Fruit fly (Drosophila melanogaster) whole organism, wandering third instar larva: ENCODE data around the gene CG7099.
A peak's percentile ranks its signal among the peaks of the same experiment; 100 is the strongest.

Experiments used
- Abd-B ChIP-seq: fragments of >200 bp; optimal IDR thresholded peaks from 2 replicates; lab custom pipeline; 2017; ENCODE audit warnings: missing biosample characterization, missing genetic modification characterization
- CG32264 ChIP-seq: fragments of 200-800 bp; sonication (Bioruptor generic); optimal IDR thresholded peaks from 2 replicates; lab custom pipeline; 2016; ENCODE audit warnings: missing biosample characterization, missing genetic modification characterization
- CG9705 ChIP-seq: fragments of 200-800 bp; sonication (Bioruptor generic); optimal IDR thresholded peaks from 2 replicates; lab custom pipeline; 2018; ENCODE audit warnings: missing biosample characterization, mild to moderate bottlenecking, missing genetic modification characterization
- CrebA ChIP-seq: fragments of 200-800 bp; sonication (Bioruptor generic); optimal IDR thresholded peaks from 2 replicates; lab custom pipeline; 2016; ENCODE audit warnings: missing biosample characterization, mild to moderate bottlenecking, missing genetic modification characterization, borderline replicate concordance
- Dfd ChIP-seq: fragments of >200 bp; optimal IDR thresholded peaks from 2 replicates; lab custom pipeline; 2017; ENCODE audit warnings: missing biosample characterization, missing genetic modification characterization
- Dif ChIP-seq: fragments of 200-275, 200-300 bp; sonication (Bioruptor generic); optimal IDR thresholded peaks from 2 replicates; lab custom pipeline; 2018; ENCODE audit warnings: missing biosample characterization, missing genetic modification characterization; ENCODE audit not compliant: partially characterized antibody
- GATAd ChIP-seq: sonication (Bioruptor generic); optimal IDR thresholded peaks from 2 replicates; lab custom pipeline; 2016; ENCODE audit warnings: missing biosample characterization, missing genetic modification characterization
- HLH106 ChIP-seq: fragments of 200-800 bp; optimal IDR thresholded peaks from 3 replicates; lab custom pipeline; 2019; ENCODE audit warnings: missing biosample characterization, mild to moderate bottlenecking, missing genetic modification characterization, moderate library complexity
- Hnf4 ChIP-seq: fragments of 200-800 bp; sonication (Bioruptor generic); optimal IDR thresholded peaks from 2 replicates; lab custom pipeline; 2016; ENCODE audit warnings: missing biosample characterization, mild to moderate bottlenecking, missing genetic modification characterization
- Hr78 ChIP-seq: fragments of >200 bp; optimal IDR thresholded peaks from 2 replicates; lab custom pipeline; 2017; ENCODE audit warnings: missing biosample characterization, missing genetic modification characterization
- Hr83 ChIP-seq: fragments of 200-300 bp; sonication (Bioruptor generic); optimal IDR thresholded peaks from 2 replicates; lab custom pipeline; 2016; ENCODE audit warnings: missing biosample characterization, mild to moderate bottlenecking, missing genetic modification characterization, moderate library complexity; ENCODE audit not compliant: poor library complexity, severe bottlenecking
- Jra ChIP-seq: sonication (Bioruptor generic); optimal IDR thresholded peaks from 2 replicates; lab custom pipeline; 2016; ENCODE audit warnings: missing biosample characterization, missing genetic modification characterization
- Mio ChIP-seq: sonication (Bioruptor generic); optimal IDR thresholded peaks from 2 replicates; lab custom pipeline; 2016; ENCODE audit warnings: missing biosample characterization, missing genetic modification characterization
- Myc ChIP-seq: fragments of >200 bp; optimal IDR thresholded peaks from 2 replicates; lab custom pipeline; 2017
- N ChIP-seq: fragments of >200 bp; optimal IDR thresholded peaks from 2 replicates; lab custom pipeline; 2018; ENCODE audit warnings: missing biosample characterization, missing external identifiers, missing genetic modification characterization
- OdsH ChIP-seq: fragments of 200-800 bp; sonication (Bioruptor generic); optimal IDR thresholded peaks from 2 replicates; lab custom pipeline; 2016; ENCODE audit warnings: missing biosample characterization, mild to moderate bottlenecking, missing genetic modification characterization
- Rel ChIP-seq, 2 experiments: fragments of 200-800 bp; sonication (Bioruptor generic) in 1 of 2; optimal IDR thresholded peaks; 2 replicates in 1 of 2; 3 replicates in 1 of 2; lab custom pipeline; 2016 to 2019; ENCODE audit warnings: mild to moderate bottlenecking in 2 of 2, missing biosample characterization in 2 of 2, missing genetic modification characterization in 2 of 2, moderate library complexity in 1 of 2
- Sp1 ChIP-seq: fragments of 200-800 bp; sonication (Bioruptor generic); optimal IDR thresholded peaks from 3 replicates; lab custom pipeline; 2019; ENCODE audit warnings: missing biosample characterization, mild to moderate bottlenecking, missing genetic modification characterization, moderate library complexity
- Vsx2 ChIP-seq: fragments of 200-300, 225-300 bp; sonication (Bioruptor generic); optimal IDR thresholded peaks from 2 replicates; lab custom pipeline; 2018; ENCODE audit warnings: missing biosample characterization, missing genetic modification characterization; ENCODE audit not compliant: partially characterized antibody
- br ChIP-seq: fragments of 200-800 bp; sonication (Bioruptor generic); optimal IDR thresholded peaks from 2 replicates; lab custom pipeline; 2016; ENCODE audit warnings: missing biosample characterization, missing genetic modification characterization
- brk ChIP-seq: fragments of 200-800 bp; sonication (Bioruptor generic); optimal IDR thresholded peaks from 2 replicates; lab custom pipeline; 2016; ENCODE audit warnings: missing biosample characterization, mild to moderate bottlenecking, missing genetic modification characterization
- dl ChIP-seq, 2 experiments: fragments of 175-275, 200-275 bp in 1 of 2; fragments of 200-275 bp in 1 of 2; sonication (Bioruptor generic); optimal IDR thresholded peaks; lab custom pipeline; 2018; ENCODE audit warnings: mild to moderate bottlenecking in 2 of 2, missing biosample characterization in 2 of 2, missing genetic modification characterization in 2 of 2, moderate library complexity in 2 of 2; ENCODE audit not compliant: partially characterized antibody in 2 of 2, insufficient read depth in 1 of 2
- dmrt93B ChIP-seq: fragments of 200-800 bp; sonication (Bioruptor generic); optimal IDR thresholded peaks from 2 replicates; lab custom pipeline; 2018; ENCODE audit warnings: missing biosample characterization, mild to moderate bottlenecking, missing genetic modification characterization
- dsf ChIP-seq: sonication (Bioruptor generic); optimal IDR thresholded peaks from 2 replicates; lab custom pipeline; 2016; ENCODE audit warnings: missing biosample characterization, missing genetic modification characterization, borderline replicate concordance
- ey ChIP-seq: fragments of 200-800 bp; sonication (Bioruptor generic); optimal IDR thresholded peaks from 2 replicates; lab custom pipeline; 2016; ENCODE audit warnings: missing biosample characterization, missing genetic modification characterization
- foxo ChIP-seq, 2 experiments: fragments of 200-800 bp; sonication (Bioruptor generic); optimal IDR thresholded peaks; 2 replicates in 1 of 2; 3 replicates in 1 of 2; lab custom pipeline; 2016 to 2017; ENCODE audit warnings: missing biosample characterization in 2 of 2, missing genetic modification characterization in 2 of 2
- fru ChIP-seq: fragments of 200-800 bp; sonication (Bioruptor generic); optimal IDR thresholded peaks from 3 replicates; lab custom pipeline; 2016; ENCODE audit warnings: missing biosample characterization, mild to moderate bottlenecking, missing genetic modification characterization
- h ChIP-seq: fragments of 200-800 bp; sonication (Bioruptor generic); optimal IDR thresholded peaks from 3 replicates; lab custom pipeline; 2016; ENCODE audit warnings: missing biosample characterization, mild to moderate bottlenecking, missing genetic modification characterization
- jim ChIP-seq: fragments of 175-275, 200-325 bp; sonication (Bioruptor generic); optimal IDR thresholded peaks from 2 replicates; lab custom pipeline; 2016; ENCODE audit warnings: missing biosample characterization, mild to moderate bottlenecking, missing genetic modification characterization
- lola ChIP-seq: fragments of >200 bp; optimal IDR thresholded peaks from 2 replicates; lab custom pipeline; 2017; ENCODE audit warnings: missing biosample characterization, missing genetic modification characterization
- pan ChIP-seq: fragments of >200 bp; optimal IDR thresholded peaks from 2 replicates; lab custom pipeline; 2017
- psq ChIP-seq: fragments of 200-800 bp; sonication (Bioruptor generic); optimal IDR thresholded peaks from 3 replicates; lab custom pipeline; 2017; ENCODE audit warnings: missing biosample characterization, mild to moderate bottlenecking, missing genetic modification characterization, moderate library complexity
- rgr ChIP-seq: fragments of 200-800 bp; sonication (Bioruptor generic); optimal IDR thresholded peaks from 3 replicates; lab custom pipeline; 2016; ENCODE audit warnings: missing biosample characterization, mild to moderate bottlenecking, missing genetic modification characterization
- sage ChIP-seq: fragments of 200-800 bp; sonication (Bioruptor generic); optimal IDR thresholded peaks from 2 replicates; lab custom pipeline; 2016; ENCODE audit warnings: missing biosample characterization, mild to moderate bottlenecking, missing genetic modification characterization
- sv ChIP-seq: fragments of 200-800 bp; sonication (Bioruptor generic); optimal IDR thresholded peaks from 3 replicates; lab custom pipeline; 2016; ENCODE audit warnings: missing biosample characterization, missing genetic modification characterization
- tai ChIP-seq: sonication (Bioruptor generic); optimal IDR thresholded peaks from 2 replicates; lab custom pipeline; 2016; ENCODE audit warnings: missing biosample characterization, missing genetic modification characterization
- usp ChIP-seq: fragments of >200 bp; optimal IDR thresholded peaks from 2 replicates; lab custom pipeline; 2017; ENCODE audit warnings: missing biosample characterization, missing genetic modification characterization
- woc ChIP-seq: sonication (Bioruptor generic); optimal IDR thresholded peaks from 2 replicates; lab custom pipeline; 2016; ENCODE audit warnings: missing biosample characterization, mild to moderate bottlenecking, missing genetic modification characterization

Gene CG7099

DNA sequence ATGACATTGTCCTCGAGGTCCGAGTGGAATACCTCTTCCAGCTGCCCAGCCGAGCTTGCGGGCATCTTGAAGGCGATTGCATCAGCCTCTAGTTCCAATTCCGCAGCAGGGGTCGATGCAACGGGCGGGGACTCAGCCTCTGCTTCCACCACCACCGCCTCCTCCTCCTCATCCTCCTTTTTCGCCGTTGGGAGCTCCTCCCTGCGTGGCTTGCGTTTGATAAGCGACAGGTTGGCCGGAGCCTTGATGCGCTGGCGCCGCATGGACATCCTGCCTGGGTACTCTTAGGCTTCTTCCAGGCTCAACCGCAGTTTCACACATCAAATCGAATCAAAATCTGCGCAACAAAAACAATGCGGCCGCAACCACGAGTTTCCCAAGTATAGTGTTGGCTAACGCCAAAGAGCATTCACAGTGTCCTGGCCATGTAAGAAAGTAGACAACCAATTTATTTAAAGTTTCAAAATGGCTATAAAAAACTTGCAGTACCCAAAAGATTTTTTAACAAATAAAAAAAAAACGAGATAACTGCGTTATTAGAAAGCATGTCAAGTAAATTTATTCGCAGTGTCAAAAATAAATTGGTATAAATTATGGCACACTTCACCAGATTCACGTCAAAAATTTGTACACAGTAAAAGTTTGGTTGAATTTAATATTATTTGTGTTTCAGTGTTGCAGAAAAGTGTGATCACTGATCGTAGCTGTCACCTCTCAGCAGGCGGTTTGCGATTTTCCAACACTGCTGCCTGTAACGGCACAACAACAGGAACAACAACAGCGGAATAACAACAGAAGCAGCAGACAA lies 13.7 kb upstream of the CG7099 start, which contains the start of the genes Bdp1 and CG6565:
Gene Bdp1, minus strand, starts transcription at position 456 of the 808 bp plus-strand sequence.
Gene CG6565, plus strand, starts transcription at position 585 of the 808 bp plus-strand sequence.
- peak; percentile 96 for TF ChIP-seq Hnf4 (GFP tag; lab: Kevin White, UChicago)
- no peak for TF ChIP-seq tai (GFP tag; lab: Kevin White, UChicago)
- peak; percentile 98 for TF ChIP-seq Jra (GFP tag; lab: Kevin White, UChicago)
- peak; percentile 19 for TF ChIP-seq Hr83 (GFP tag; lab: Kevin White, UChicago)
- TF ChIP-seq woc (GFP tag; lab: Kevin White, UChicago) = peak; percentile 99
- TF ChIP-seq Mio (GFP tag; lab: Kevin White, UChicago) = peak; percentile 77
- peak; percentile 78 to 98 for TF ChIP-seq foxo (GFP tag; optimal IDR thresholded peaks at IDR 0.05; lab: Kevin White, UChicago)
- no peak for TF ChIP-seq usp (GFP tag; lab: Kevin White, UChicago)
- TF ChIP-seq rgr (GFP tag; lab: Kevin White, UChicago) = peak; percentile 97
- peak; percentile 97 for TF ChIP-seq br (GFP tag; lab: Kevin White, UChicago)
- TF ChIP-seq Rel (GFP tag; optimal IDR thresholded peaks at IDR 0.05; lab: Kevin White, UChicago) = no peak
- peak; percentile 69 for TF ChIP-seq Rel (tag; optimal IDR thresholded peaks at IDR 0.05; lab: Kevin White, UChicago)
- TF ChIP-seq N (GFP tag; lab: Kevin White, UChicago) = no peak
- TF ChIP-seq psq = peak; percentile 94
- peak; percentile 93 for TF ChIP-seq GATAd (GFP tag; lab: Kevin White, UChicago)
- no peak for TF ChIP-seq Hr78 (GFP tag; lab: Kevin White, UChicago)
- peak; percentile 92 for TF ChIP-seq Myc (lab: Kevin White, UChicago)
- TF ChIP-seq h = peak; percentile 98
- TF ChIP-seq lola (GFP tag; lab: Kevin White, UChicago) = no peak
- TF ChIP-seq sv (GFP tag; lab: Kevin White, UChicago) = peak; percentile 99
- TF ChIP-seq dl (GFP tag; optimal IDR thresholded peaks at IDR 0.05; lab: Kevin White, UChicago; ENCODE audit: insufficient read depth in 1 of 2, partially characterized antibody in 2 of 2) = no peak
- TF ChIP-seq CG32264 (GFP tag; lab: Kevin White, UChicago) = peak; percentile 89
- no peak for TF ChIP-seq CrebA (GFP tag; lab: Kevin White, UChicago)
- TF ChIP-seq HLH106 (tag; lab: Kevin White, UChicago) = peak; percentile 96
- TF ChIP-seq OdsH (GFP tag; lab: Kevin White, UChicago) = peak; percentile 96
- peak; percentile 96 for TF ChIP-seq CG9705 (GFP tag; lab: Kevin White, UChicago)
- no peak for TF ChIP-seq Dfd
- TF ChIP-seq pan = no peak
- TF ChIP-seq Abd-B (GFP tag; lab: Kevin White, UChicago) = no peak
- TF ChIP-seq jim (GFP tag; lab: Kevin White, UChicago) = peak; percentile 62
- TF ChIP-seq ey = peak; percentile 98
- TF ChIP-seq Vsx2 (GFP tag; lab: Kevin White, UChicago) = no peak
- TF ChIP-seq brk (GFP tag; lab: Kevin White, UChicago) = no peak
- TF ChIP-seq fru = peak; percentile 98
- TF ChIP-seq dsf (GFP tag; lab: Kevin White, UChicago) = peak; percentile 96
- no peak for TF ChIP-seq sage (GFP tag; lab: Kevin White, UChicago)
- TF ChIP-seq dmrt93B (GFP tag; lab: Kevin White, UChicago) = peak; percentile 98
- TF ChIP-seq Sp1 (GFP tag; lab: Kevin White, UChicago) = peak; percentile 95
- no peak for TF ChIP-seq Dif (GFP tag; lab: Kevin White, UChicago)

- TF ChIP-seq Dif (GFP tag; lab: Kevin White, UChicago) (no peak), Rel (GFP tag; optimal IDR thresholded peaks at IDR 0.05; lab: Kevin White, UChicago) (no peak), Rel (tag; optimal IDR thresholded peaks at IDR 0.05; lab: Kevin White, UChicago) (no peak), h (no peak), brk (GFP tag; lab: Kevin White, UChicago) (no peak), dl (GFP tag; optimal IDR thresholded peaks at IDR 0.05; lab: Kevin White, UChicago; ENCODE audit: insufficient read depth in 1 of 2, partially characterized antibody in 2 of 2) (no peak), woc (GFP tag; lab: Kevin White, UChicago) (no peak), foxo (GFP tag; optimal IDR thresholded peaks at IDR 0.05; lab: Kevin White, UChicago) (no peak), ey (no peak), Dfd (no peak), Hnf4 (GFP tag; lab: Kevin White, UChicago) (no peak), pan (no peak), N (GFP tag; lab: Kevin White, UChicago) (no peak)
- TF ChIP-seq, all 38 proteins: peak for 0
These were observed 11.3 kb upstream of the CG7099 start for dm6 chr2L:13376086-13376485.
